Worm (Caenorhabditis elegans) whole organism, L3 larva: Measurements from ENCODE around the gene enee-1.

Experiments used
- ceh-28 ChIP-seq: fragments of 150-350 bp; optimal IDR thresholded peaks from 2 replicates; lab custom pipeline; 2014; ENCODE audit warnings: missing biosample characterization, missing genetic modification reagents, missing genetic modification characterization
- ceh-82 ChIP-seq: fragments of 150-350 bp; optimal IDR thresholded peaks from 2 replicates; lab custom pipeline; 2014; ENCODE audit warnings: missing biosample characterization, missing genetic modification characterization
- elt-1 ChIP-seq: fragments of 150-350 bp; optimal IDR thresholded peaks from 2 replicates; lab custom pipeline; 2014; ENCODE audit warnings: missing biosample characterization, missing genetic modification characterization
- eor-1 ChIP-seq, 2 experiments: fragments of 150-350 bp; optimal IDR thresholded peaks; 2 replicates each; lab custom pipeline; 2014 to 2018; ENCODE audit warnings: missing biosample characterization in 2 of 2, missing genetic modification characterization in 2 of 2
- fkh-10 ChIP-seq: sonication (generic microtip); optimal IDR thresholded peaks from 2 replicates; lab custom pipeline; 2017; ENCODE audit warnings: missing biosample characterization, missing genetic modification reagents, missing genetic modification characterization
- lin-15B ChIP-seq: fragments of 150-350 bp; optimal IDR thresholded peaks from 2 replicates; lab custom pipeline; 2014; ENCODE audit warnings: missing biosample characterization, missing genetic modification characterization
- mdl-1 ChIP-seq: fragments of 150-350 bp; optimal IDR thresholded peaks from 2 replicates; lab custom pipeline; 2014; ENCODE audit warnings: missing biosample characterization, missing genetic modification characterization
- nhr-237 ChIP-seq: fragments of 150-350 bp; optimal IDR thresholded peaks from 2 replicates; lab custom pipeline; 2014; ENCODE audit warnings: missing biosample characterization, missing genetic modification characterization
- nhr-25 ChIP-seq: sonication (generic microtip); optimal IDR thresholded peaks from 2 replicates; lab custom pipeline; 2017; ENCODE audit warnings: missing biosample characterization, missing genetic modification characterization
- unc-62 ChIP-seq: fragments of 150-350 bp; sonication (generic microtip); optimal IDR thresholded peaks from 4 replicates; lab custom pipeline; 2014; ENCODE audit warnings: missing biosample characterization, missing genetic modification reagents, missing genetic modification characterization
- ztf-11 ChIP-seq: fragments of 150-350 bp; optimal IDR thresholded peaks from 2 replicates; lab custom pipeline; 2014; ENCODE audit warnings: missing biosample characterization, missing genetic modification characterization

ce11 chrII:67663-68062 lies 43.2 kb downstream of the enee-1 start:
- TF ChIP-seq unc-62 (GFP tag; lab: Kevin White, UChicago), result no peak
- no peak for TF ChIP-seq ceh-82 (tag; lab: Kevin White, UChicago)
- TF ChIP-seq nhr-237 (tag; lab: Kevin White, UChicago), result no peak
- TF ChIP-seq fkh-10 (GFP tag; lab: Kevin White, UChicago), result no peak
- TF ChIP-seq ceh-28, result no peak
- TF ChIP-seq nhr-25 (tag; lab: Kevin White, UChicago), result no peak
- TF ChIP-seq lin-15B (tag; lab: Kevin White, UChicago), result no peak
- no peak for TF ChIP-seq ztf-11 (tag; lab: Kevin White, UChicago)
- no peak for TF ChIP-seq mdl-1 (tag; lab: Kevin White, UChicago)
- no peak for TF ChIP-seq eor-1 (tag; optimal IDR thresholded peaks at IDR 0.05; lab: Kevin White, UChicago)
- TF ChIP-seq elt-1 (tag; lab: Kevin White, UChicago), result no peak
